Worm (Caenorhabditis elegans) whole organism, late embryonic: Measurements from ENCODE around the gene sre-20.

Source experiments
- C08G9.2 ChIP-seq: sonication (generic microtip); optimal IDR thresholded peaks from 2 replicates; lab custom pipeline; 2016; ENCODE audit warnings: mild to moderate bottlenecking, missing genetic modification characterization, moderate library complexity, missing compliant biosample characterization
- F13H6.1 ChIP-seq: sonication (generic microtip); optimal IDR thresholded peaks from 2 replicates; lab custom pipeline; 2016; ENCODE audit warnings: missing genetic modification characterization, missing compliant biosample characterization
- K09A11.1 ChIP-seq: sonication (generic microtip); optimal IDR thresholded peaks from 2 replicates; lab custom pipeline; 2017; ENCODE audit warnings: antibody characterized with exemption, mild to moderate bottlenecking, missing genetic modification characterization, missing compliant biosample characterization; ENCODE audit not compliant: insufficient read depth
- T23F11.4 ChIP-seq: fragments of 200-800 bp; sonication (Bioruptor generic); optimal IDR thresholded peaks from 2 replicates; lab custom pipeline; 2018; ENCODE audit warnings: mild to moderate bottlenecking, missing genetic modification characterization, missing compliant biosample characterization
- Y22D7AL.16 ChIP-seq: sonication (generic microtip); optimal IDR thresholded peaks from 2 replicates; lab custom pipeline; 2016; ENCODE audit warnings: missing genetic modification characterization, missing compliant biosample characterization
- ahr-1 ChIP-seq: sonication (generic microtip); optimal IDR thresholded peaks from 2 replicates; lab custom pipeline; 2016; ENCODE audit warnings: missing genetic modification characterization, missing compliant biosample characterization
- ama-1 ChIP-seq: fragments of 150-350 bp; optimal IDR thresholded peaks from 2 replicates; lab custom pipeline; 2014
- ceh-14 ChIP-seq: sonication (generic microtip); optimal IDR thresholded peaks from 2 replicates; lab custom pipeline; 2016; ENCODE audit warnings: missing genotype, missing genetic modification characterization, missing compliant biosample characterization
- ceh-18 ChIP-seq: sonication (generic microtip); optimal IDR thresholded peaks from 2 replicates; lab custom pipeline; 2016; ENCODE audit warnings: missing genetic modification characterization, missing compliant biosample characterization
- ceh-2 ChIP-seq: sonication (generic microtip); optimal IDR thresholded peaks from 2 replicates; lab custom pipeline; 2016; ENCODE audit warnings: missing genotype, missing genetic modification characterization, missing compliant biosample characterization
- ceh-22 ChIP-seq: sonication (generic microtip); optimal IDR thresholded peaks from 2 replicates; lab custom pipeline; 2017; ENCODE audit warnings: missing biosample characterization, missing genetic modification characterization
- ceh-31 ChIP-seq: sonication (generic microtip); optimal IDR thresholded peaks from 2 replicates; lab custom pipeline; 2016; ENCODE audit warnings: missing genetic modification characterization, missing compliant biosample characterization
- ceh-34 ChIP-seq: sonication (generic microtip); optimal IDR thresholded peaks from 2 replicates; lab custom pipeline; 2016; ENCODE audit warnings: mild to moderate bottlenecking, missing genetic modification characterization, missing compliant biosample characterization
- ceh-48 ChIP-seq: sonication (generic microtip); optimal IDR thresholded peaks from 2 replicates; lab custom pipeline; 2016; ENCODE audit warnings: missing genetic modification characterization, inconsistent platforms, missing compliant biosample characterization
- ceh-6 ChIP-seq: fragments of 200-800 bp; sonication (Bioruptor generic); optimal IDR thresholded peaks from 2 replicates; lab custom pipeline; 2018; ENCODE audit warnings: mild to moderate bottlenecking, missing genetic modification characterization, missing compliant biosample characterization
- che-1 ChIP-seq: sonication (generic microtip); optimal IDR thresholded peaks from 2 replicates; lab custom pipeline; 2016; ENCODE audit warnings: mild to moderate bottlenecking, missing genetic modification characterization, missing compliant biosample characterization
- dmd-4 ChIP-seq: sonication (generic microtip); optimal IDR thresholded peaks from 2 replicates; lab custom pipeline; 2016; ENCODE audit warnings: borderline replicate concordance, missing genetic modification characterization, missing compliant biosample characterization
- elt-4 ChIP-seq: sonication (generic microtip); optimal IDR thresholded peaks from 2 replicates; lab custom pipeline; 2016; ENCODE audit warnings: missing genetic modification characterization, missing compliant biosample characterization
- fax-1 ChIP-seq: sonication (generic microtip); optimal IDR thresholded peaks from 2 replicates; lab custom pipeline; 2016; ENCODE audit warnings: missing genotype, missing genetic modification characterization, missing compliant biosample characterization
- fkh-6 ChIP-seq: sonication (generic microtip); optimal IDR thresholded peaks from 2 replicates; lab custom pipeline; 2016; ENCODE audit warnings: missing genetic modification characterization, missing compliant biosample characterization
- gmeb-2 ChIP-seq: sonication (generic microtip); optimal IDR thresholded peaks from 2 replicates; lab custom pipeline; 2016; ENCODE audit warnings: missing genetic modification characterization, inconsistent platforms, missing compliant biosample characterization
- hlh-6 ChIP-seq: sonication (generic microtip); optimal IDR thresholded peaks from 2 replicates; lab custom pipeline; 2016; ENCODE audit warnings: missing genotype, missing genetic modification characterization, missing compliant biosample characterization
- hlh-8 ChIP-seq: sonication (generic microtip); optimal IDR thresholded peaks from 2 replicates; lab custom pipeline; 2016; ENCODE audit warnings: missing genotype, missing genetic modification characterization, missing compliant biosample characterization
- lin-11 ChIP-seq: fragments of 200-800 bp; sonication (Bioruptor generic); optimal IDR thresholded peaks from 2 replicates; lab custom pipeline; 2018; ENCODE audit warnings: mild to moderate bottlenecking, missing genetic modification characterization, missing compliant biosample characterization
- madf-2 ChIP-seq: sonication (generic microtip); optimal IDR thresholded peaks from 2 replicates; lab custom pipeline; 2017; ENCODE audit warnings: missing genetic modification characterization, missing compliant biosample characterization
- npax-4 ChIP-seq: sonication (generic microtip); optimal IDR thresholded peaks from 2 replicates; lab custom pipeline; 2016; ENCODE audit warnings: missing genetic modification characterization, missing compliant biosample characterization
- odd-2 ChIP-seq: sonication (generic microtip); optimal IDR thresholded peaks from 2 replicates; lab custom pipeline; 2017; ENCODE audit warnings: antibody characterized with exemption, mild to moderate bottlenecking, missing genetic modification characterization, missing compliant biosample characterization
- pha-4 ChIP-seq: fragments of 150-350 bp; optimal IDR thresholded peaks from 2 replicates; lab custom pipeline; 2018; ENCODE audit warnings: missing biosample characterization, missing genetic modification reagents, missing genetic modification characterization
- rnt-1 ChIP-seq: sonication (generic microtip); optimal IDR thresholded peaks from 2 replicates; lab custom pipeline; 2016; ENCODE audit warnings: missing genetic modification characterization, missing compliant biosample characterization
- sox-2 ChIP-seq: fragments of 200-800 bp; sonication (Bioruptor generic); IDR thresholded peaks from 2 replicates; pipeline ENCODE4 v1.3.6; 2022; ENCODE audit warnings: missing genetic modification reagents, missing genetic modification characterization, missing compliant biosample characterization
- tbx-2 ChIP-seq: sonication (generic microtip); optimal IDR thresholded peaks from 2 replicates; lab custom pipeline; 2016; ENCODE audit warnings: missing genetic modification characterization, missing compliant biosample characterization
- ttx-3 ChIP-seq: sonication (generic microtip); optimal IDR thresholded peaks from 2 replicates; lab custom pipeline; 2016; ENCODE audit warnings: missing genetic modification reagents, missing genetic modification characterization, missing compliant biosample characterization
- unc-3 ChIP-seq, 2 experiments: fragments of 200-800 bp in 1 of 2; sonication (Bioruptor generic) in 1 of 2; sonication (generic microtip) in 1 of 2; conservative IDR thresholded peaks in 1 of 2; optimal IDR thresholded peaks in 1 of 2; 2 replicates each; pipeline versions ENCODE4 v1.3.6 to Lab custom; 2016 to 2022; ENCODE audit warnings: missing compliant biosample characterization in 2 of 2, missing genetic modification characterization in 2 of 2, missing genetic modification reagents in 1 of 2
- unc-42 ChIP-seq: sonication (generic microtip); optimal IDR thresholded peaks from 2 replicates; lab custom pipeline; 2016; ENCODE audit warnings: missing genotype, missing genetic modification characterization, missing compliant biosample characterization
- unc-55 ChIP-seq: sonication (generic microtip); optimal IDR thresholded peaks from 2 replicates; lab custom pipeline; 2017; ENCODE audit warnings: missing biosample characterization, missing genetic modification reagents, missing genetic modification characterization
- unc-86 ChIP-seq: sonication (generic microtip); optimal IDR thresholded peaks from 2 replicates; lab custom pipeline; 2016; ENCODE audit warnings: missing genetic modification characterization, missing compliant biosample characterization

The sre-20 gene

DNA sequence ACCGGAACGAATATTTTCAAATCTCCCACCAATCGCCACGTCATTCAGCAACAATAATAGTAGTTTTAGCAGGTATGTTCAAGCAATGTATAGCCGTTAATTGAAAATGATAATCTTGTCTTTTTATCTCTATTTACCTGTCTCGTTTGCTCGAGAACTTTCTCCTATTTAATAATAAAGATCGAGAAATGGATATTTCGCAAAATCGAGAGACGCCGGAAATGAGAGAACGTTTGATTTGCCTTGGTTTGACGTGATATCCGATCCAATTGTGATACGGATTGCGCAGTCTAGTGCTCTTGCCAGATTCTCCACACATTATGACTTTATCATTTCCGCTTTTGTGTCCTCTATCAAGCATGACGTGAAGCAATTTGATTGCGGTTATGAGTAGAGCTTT is 10.9 kb downstream of the sre-20 start:
- TF ChIP-seq C08G9.2 (tag; lab: Kevin White, UChicago) (no peak), tbx-2 (tag; lab: Kevin White, UChicago) (no peak), ceh-22 (tag; lab: Kevin White, UChicago) (no peak), ceh-48 (tag; lab: Kevin White, UChicago) (no peak), ceh-14 (tag; lab: Kevin White, UChicago) (no peak), dmd-4 (tag; lab: Kevin White, UChicago) (no peak), ceh-2 (tag; lab: Kevin White, UChicago) (no peak), Y22D7AL.16 (tag; lab: Kevin White, UChicago) (no peak), sox-2 (GFP tag; lab: Robert Waterston, UW) (no peak), unc-3 (GFP tag; conservative IDR thresholded peaks at IDR 0.05; lab: Robert Waterston, UW) (no peak), unc-3 (tag; optimal IDR thresholded peaks at IDR 0.05; lab: Kevin White, UChicago) (no peak), ceh-31 (tag; lab: Kevin White, UChicago) (no peak), lin-11 (tag; lab: Kevin White, UChicago) (no peak), unc-55 (GFP tag; lab: Kevin White, UChicago) (no peak), T23F11.4 (GFP tag; lab: Kevin White, UChicago) (no peak), che-1 (no peak), fax-1 (tag; lab: Kevin White, UChicago) (no peak)

DNA sequence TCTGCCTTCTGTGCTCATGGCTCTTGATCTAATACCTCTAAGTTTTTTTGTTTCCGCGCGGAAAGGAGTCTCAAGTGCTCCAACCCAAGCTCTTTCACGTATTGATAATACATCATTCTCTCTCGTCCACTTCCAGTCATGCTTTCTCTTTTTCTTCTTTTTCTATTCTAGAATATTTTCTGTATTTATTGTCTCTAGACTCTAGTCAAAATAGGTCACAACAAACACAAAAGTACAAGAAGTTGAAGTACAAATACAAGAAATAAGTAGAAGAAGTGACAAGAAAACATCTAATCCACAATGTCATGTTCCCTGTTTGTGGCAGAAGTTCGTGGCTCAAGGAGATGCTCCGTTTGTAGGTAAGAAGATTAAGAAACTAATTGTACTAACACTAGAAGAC is 11.5 kb downstream of the sre-20 start, which contains the start of gene ZC455.1:
TSS of gene ZC455.1 (plus strand) at position 301 of the 400 bp plus-strand sequence.
- TF ChIP-seq ceh-34 (tag; lab: Kevin White, UChicago) (no peak), ceh-6 (GFP tag; lab: Kevin White, UChicago) (no peak), sox-2 (GFP tag; lab: Robert Waterston, UW) (no peak), fax-1 (tag; lab: Kevin White, UChicago) (no peak), ceh-31 (tag; lab: Kevin White, UChicago) (no peak), rnt-1 (tag; lab: Kevin White, UChicago) (no peak), npax-4 (tag; lab: Kevin White, UChicago) (no peak), hlh-8 (no peak), hlh-6 (tag; lab: Kevin White, UChicago) (no peak), K09A11.1 (tag; lab: Kevin White, UChicago) (no peak), T23F11.4 (GFP tag; lab: Kevin White, UChicago) (no peak), ttx-3 (no peak), fkh-6 (no peak), madf-2 (tag; lab: Kevin White, UChicago) (no peak), pha-4 (tag; lab: Kevin White, UChicago) (no peak), ceh-48 (tag; lab: Kevin White, UChicago) (no peak), unc-86 (tag; lab: Kevin White, UChicago) (no peak), Y22D7AL.16 (tag; lab: Kevin White, UChicago) (no peak), odd-2 (tag; lab: Kevin White, UChicago) (no peak)

DNA sequence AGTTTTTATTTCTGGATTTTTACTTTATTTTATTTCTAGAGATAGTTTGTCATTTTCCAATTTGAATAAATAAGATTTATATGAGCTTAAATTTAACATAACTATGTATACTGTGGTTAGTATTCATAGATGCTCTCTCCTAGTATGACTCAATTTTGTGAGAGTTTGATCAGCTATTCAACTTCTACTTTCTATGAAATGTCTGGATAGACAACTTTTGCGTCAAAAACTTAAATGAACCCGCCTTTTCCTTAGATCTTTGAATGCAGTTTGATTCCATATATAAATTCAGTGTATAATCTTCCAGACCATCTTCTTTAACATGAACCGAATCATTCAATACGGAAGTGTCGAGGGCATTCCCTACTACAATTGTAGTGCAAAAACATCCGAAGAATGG is 15.8 kb downstream of the sre-20 start, which contains the start of gene srt-43:
TSS of gene srt-43 (plus strand) at position 301 of the 400 bp plus-strand sequence.
- no peak for TF ChIP-seq hlh-6 (tag; lab: Kevin White, UChicago)
- no peak for TF ChIP-seq ama-1 (lab: Kevin White, UChicago)
- no peak for TF ChIP-seq ahr-1 (tag; lab: Kevin White, UChicago)
- no peak for TF ChIP-seq elt-4
- TF ChIP-seq K09A11.1 (tag; lab: Kevin White, UChicago), result no peak
- TF ChIP-seq F13H6.1 (tag; lab: Kevin White, UChicago), result no peak
- no peak for TF ChIP-seq gmeb-2 (tag; lab: Kevin White, UChicago)
- TF ChIP-seq ceh-18, result no peak
- TF ChIP-seq unc-86 (tag; lab: Kevin White, UChicago), result no peak
- TF ChIP-seq sox-2 (GFP tag; lab: Robert Waterston, UW), result no peak
- no peak for TF ChIP-seq tbx-2 (tag; lab: Kevin White, UChicago)
- no peak for TF ChIP-seq unc-42
